Worm (Caenorhabditis elegans) whole organism, L1 larva: Measurements from ENCODE around the gene H03E18.2.

Experiments used
- C34B4.2 ChIP-seq: sonication (generic microtip); optimal IDR thresholded peaks from 2 replicates; lab custom pipeline; 2017; ENCODE audit warnings: mild to moderate bottlenecking, missing genetic modification characterization, missing compliant biosample characterization
- ama-1 ChIP-seq: fragments of 150-350 bp; optimal IDR thresholded peaks from 2 replicates; lab custom pipeline; 2014
- blmp-1 ChIP-seq: fragments of 150-350 bp; optimal IDR thresholded peaks from 2 replicates; lab custom pipeline; 2014; ENCODE audit warnings: missing biosample characterization, missing genetic modification characterization
- ceh-63 ChIP-seq: fragments of 200-800 bp; sonication (Bioruptor generic); optimal IDR thresholded peaks from 2 replicates; lab custom pipeline; 2018; ENCODE audit warnings: mild to moderate bottlenecking, missing genetic modification characterization, missing compliant biosample characterization
- ceh-82 ChIP-seq, 3 experiments: fragments of 150-350 bp in 1 of 3; sonication (generic microtip) in 2 of 3; optimal IDR thresholded peaks; 2 replicates each; lab custom pipeline; 2014 to 2017; ENCODE audit warnings: missing biosample characterization in 3 of 3, missing genetic modification characterization in 3 of 3
- ceh-88 ChIP-seq: fragments of 200-800 bp; sonication (Bioruptor generic); IDR thresholded peaks from 2 replicates; pipeline ENCODE4 v1.3.6; 2022; ENCODE audit warnings: missing genetic modification characterization, missing compliant biosample characterization
- ceh-90 ChIP-seq: sonication (generic microtip); optimal IDR thresholded peaks from 2 replicates; lab custom pipeline; 2016; ENCODE audit warnings: missing genetic modification characterization, missing compliant biosample characterization
- dsc-1 ChIP-seq: sonication (generic microtip); optimal IDR thresholded peaks from 2 replicates; lab custom pipeline; 2016; ENCODE audit warnings: mild to moderate bottlenecking, missing genetic modification characterization, missing compliant biosample characterization
- egl-27 ChIP-seq, 2 experiments: fragments of 150-350 bp in 1 of 2; sonication (generic microtip); optimal IDR thresholded peaks; 3 replicates each; lab custom pipeline; 2017 to 2018; ENCODE audit warnings: missing biosample characterization in 2 of 2, missing genetic modification characterization in 2 of 2, missing genetic modification reagents in 2 of 2
- elt-3 ChIP-seq, 6 experiments: fragments of 150-350 bp in 1 of 6; sonication (generic microtip); optimal IDR thresholded peaks; 2 replicates each; lab custom pipeline; 2017 to 2018; ENCODE audit warnings: missing biosample characterization in 6 of 6, missing genetic modification characterization in 6 of 6, inconsistent platforms in 1 of 6
- fkh-10 ChIP-seq: sonication (generic microtip); optimal IDR thresholded peaks from 2 replicates; lab custom pipeline; 2017; ENCODE audit warnings: missing biosample characterization, missing genetic modification reagents, missing genetic modification characterization
- grh-1 ChIP-seq: fragments of 200-800 bp; sonication (Bioruptor generic); IDR thresholded peaks from 2 replicates; pipeline ENCODE4 v1.3.6; 2022; ENCODE audit warnings: missing genetic modification reagents, missing genetic modification characterization, missing compliant biosample characterization
- hpl-2 ChIP-seq: fragments of 150-350 bp; optimal IDR thresholded peaks from 2 replicates; lab custom pipeline; 2014; ENCODE audit warnings: missing biosample characterization, missing genetic modification reagents, missing genetic modification characterization
- irx-1 ChIP-seq: sonication (generic microtip); optimal IDR thresholded peaks from 2 replicates; lab custom pipeline; 2016; ENCODE audit warnings: missing genetic modification characterization, missing compliant biosample characterization
- isw-1 ChIP-seq: fragments of 200-800 bp; sonication (Bioruptor generic); IDR thresholded peaks from 2 replicates; pipeline ENCODE4 v1.3.6; 2022; ENCODE audit warnings: missing genetic modification characterization, missing compliant biosample characterization
- lin-13 ChIP-seq: fragments of 150-350 bp; optimal IDR thresholded peaks from 2 replicates; lab custom pipeline; 2014; ENCODE audit warnings: missing biosample characterization, missing genetic modification reagents, missing genetic modification characterization
- lin-14 ChIP-seq: fragments of 200-800 bp; sonication (Bioruptor generic); optimal IDR thresholded peaks from 2 replicates; lab custom pipeline; 2018; ENCODE audit warnings: mild to moderate bottlenecking, missing genetic modification characterization, moderate library complexity, missing compliant biosample characterization
- lin-15B ChIP-seq: fragments of 150-350 bp; sonication (generic microtip); optimal IDR thresholded peaks from 3 replicates; lab custom pipeline; 2014; ENCODE audit warnings: missing biosample characterization, missing genetic modification characterization
- lin-35 ChIP-seq, 2 experiments: fragments of 150-350 bp; optimal IDR thresholded peaks; 2 replicates each; lab custom pipeline; 2014; ENCODE audit warnings: missing biosample characterization in 2 of 2, missing genetic modification characterization in 2 of 2, missing genetic modification reagents in 2 of 2
- lir-3 ChIP-seq: sonication (generic microtip); optimal IDR thresholded peaks from 2 replicates; lab custom pipeline; 2016; ENCODE audit warnings: mild to moderate bottlenecking, missing genetic modification characterization, moderate library complexity, missing compliant biosample characterization; ENCODE audit not compliant: poor library complexity
- lsy-2 ChIP-seq, 2 experiments: fragments of 150-350 bp; optimal IDR thresholded peaks; 2 replicates each; lab custom pipeline; 2014; ENCODE audit warnings: missing biosample characterization in 2 of 2, missing genetic modification characterization in 2 of 2
- mab-9 ChIP-seq: fragments of 200-800 bp; sonication (Bioruptor generic); IDR thresholded peaks from 2 replicates; pipeline ENCODE4 v1.3.6; 2022; ENCODE audit warnings: missing genetic modification reagents, missing genetic modification characterization, missing compliant biosample characterization
- nhr-19 ChIP-seq: fragments of 200-800 bp; sonication (Bioruptor generic); conservative IDR thresholded peaks from 2 replicates; pipeline ENCODE4 v1.3.6; 2022; ENCODE audit warnings: missing genetic modification characterization, missing compliant biosample characterization
- nhr-237 ChIP-seq: fragments of 150-350 bp; optimal IDR thresholded peaks from 2 replicates; lab custom pipeline; 2014; ENCODE audit warnings: missing biosample characterization, missing genetic modification characterization
- nhr-47 ChIP-seq: sonication (generic microtip); optimal IDR thresholded peaks from 2 replicates; lab custom pipeline; 2016; ENCODE audit warnings: mild to moderate bottlenecking, missing genetic modification characterization, moderate library complexity, missing compliant biosample characterization
- nhr-71 ChIP-seq: sonication (generic microtip); optimal IDR thresholded peaks from 2 replicates; lab custom pipeline; 2016; ENCODE audit warnings: mild to moderate bottlenecking, missing genetic modification characterization, moderate library complexity, missing compliant biosample characterization
- nhr-76 ChIP-seq: sonication (generic microtip); optimal IDR thresholded peaks from 2 replicates; lab custom pipeline; 2017; ENCODE audit warnings: missing biosample characterization, missing genetic modification characterization
- nhr-85 ChIP-seq: sonication (generic microtip); peaks from one replicate; lab custom pipeline; 2016; ENCODE audit warnings: missing genetic modification characterization, inconsistent platforms, missing compliant biosample characterization
- pag-3 ChIP-seq: sonication (generic microtip); optimal IDR thresholded peaks from 2 replicates; lab custom pipeline; 2017; ENCODE audit warnings: missing genetic modification characterization, mild to moderate bottlenecking, missing compliant biosample characterization, antibody characterized with exemption, borderline replicate concordance; ENCODE audit not compliant: insufficient read depth
- rnt-1 ChIP-seq: sonication (generic microtip); optimal IDR thresholded peaks from 2 replicates; lab custom pipeline; 2016; ENCODE audit warnings: mild to moderate bottlenecking, missing genetic modification characterization, moderate library complexity, missing compliant biosample characterization
- snpc-4 ChIP-seq: fragments of 150-350 bp; optimal IDR thresholded peaks from 2 replicates; lab custom pipeline; 2014; ENCODE audit warnings: missing biosample characterization, missing genetic modification characterization
- snu-23 ChIP-seq: sonication (generic microtip); optimal IDR thresholded peaks from 2 replicates; lab custom pipeline; 2016; ENCODE audit warnings: missing genetic modification characterization, missing compliant biosample characterization
- swsn-7 ChIP-seq: sonication (generic microtip); optimal IDR thresholded peaks from 2 replicates; lab custom pipeline; 2016; ENCODE audit warnings: missing genetic modification characterization, missing compliant biosample characterization
- tbx-2 ChIP-seq: sonication (generic microtip); optimal IDR thresholded peaks from 2 replicates; lab custom pipeline; 2016; ENCODE audit warnings: missing genetic modification characterization, missing compliant biosample characterization
- tlp-1 ChIP-seq: fragments of 150-350 bp; optimal IDR thresholded peaks from 2 replicates; lab custom pipeline; 2014; ENCODE audit warnings: missing biosample characterization, missing genetic modification characterization
- unc-130 ChIP-seq: fragments of 150-350 bp; optimal IDR thresholded peaks from 2 replicates; lab custom pipeline; 2017; ENCODE audit warnings: missing biosample characterization, missing genetic modification characterization, inconsistent platforms
- unc-30 ChIP-seq: sonication (generic microtip); optimal IDR thresholded peaks from 2 replicates; lab custom pipeline; 2017; ENCODE audit warnings: missing biosample characterization, missing genetic modification characterization
- unc-86 ChIP-seq: sonication (generic microtip); optimal IDR thresholded peaks from 2 replicates; lab custom pipeline; 2016; ENCODE audit warnings: missing genetic modification characterization, missing compliant biosample characterization
- unc-98 ChIP-seq: fragments of 200-800 bp; sonication (Bioruptor generic); IDR thresholded peaks from 2 replicates; pipeline ENCODE4 v1.3.6; 2022; ENCODE audit warnings: missing genetic modification characterization, missing compliant biosample characterization
- vab-15 ChIP-seq: sonication (generic microtip); optimal IDR thresholded peaks from 2 replicates; lab custom pipeline; 2017; ENCODE audit warnings: missing genotype, mild to moderate bottlenecking, missing genetic modification characterization, missing compliant biosample characterization
- xbp-1 ChIP-seq: sonication (generic microtip); optimal IDR thresholded peaks from 2 replicates; lab custom pipeline; 2016; ENCODE audit warnings: missing genetic modification characterization, missing compliant biosample characterization
- ztf-4 ChIP-seq: fragments of 150-350 bp; optimal IDR thresholded peaks from 2 replicates; lab custom pipeline; 2014; ENCODE audit warnings: missing biosample characterization, missing genetic modification characterization

H03E18.2 gene

DNA sequence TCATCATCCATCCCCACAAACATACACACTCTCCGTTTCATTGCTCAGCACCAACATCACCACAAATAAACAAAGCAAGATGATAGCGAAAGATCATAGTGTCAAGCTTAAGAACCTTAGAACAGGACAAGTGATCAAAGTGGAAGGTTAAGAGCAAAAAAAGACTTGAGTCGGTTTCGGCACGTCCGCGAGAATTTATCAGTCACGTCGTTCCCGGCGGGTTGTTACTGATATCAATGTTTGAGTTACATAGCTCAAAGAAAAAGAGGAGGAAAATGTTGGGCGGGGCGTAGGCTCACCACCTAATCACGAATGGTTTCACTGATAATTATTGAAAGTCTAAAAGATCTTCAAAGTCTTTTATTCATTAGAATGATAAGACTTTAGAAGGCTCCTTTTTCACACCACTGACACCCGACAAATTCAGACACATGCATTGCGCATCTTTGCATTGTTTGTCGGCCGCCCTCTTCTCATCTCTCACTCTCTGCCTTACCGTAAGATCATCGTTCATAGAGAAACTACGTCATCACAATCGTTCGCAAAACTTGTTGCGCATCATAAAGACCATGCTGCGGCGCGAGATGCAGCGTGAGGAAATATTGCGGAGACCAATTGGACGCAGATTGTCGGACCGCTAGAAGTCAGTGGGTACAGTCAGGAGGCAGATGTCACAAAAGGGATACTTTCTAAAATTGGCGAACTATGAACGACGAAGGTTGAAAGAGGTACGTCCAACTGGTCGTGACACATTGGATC lies 43.1 kb downstream of the H03E18.2 start (continued):
- TF ChIP-seq swsn-7 (peak; percentile 67), lir-3 (peak; percentile 46), blmp-1 (tag; lab: Kevin White, UChicago) (peak; percentile 95), snu-23 (GFP tag; lab: Kevin White, UChicago) (peak; percentile 91), elt-3 (tag; optimal IDR thresholded peaks at IDR 0.05; lab: Kevin White, UChicago) (peak; percentile 42 to 94 (median 75)), lin-14 (GFP tag; lab: Kevin White, UChicago) (peak; percentile 96)

DNA sequence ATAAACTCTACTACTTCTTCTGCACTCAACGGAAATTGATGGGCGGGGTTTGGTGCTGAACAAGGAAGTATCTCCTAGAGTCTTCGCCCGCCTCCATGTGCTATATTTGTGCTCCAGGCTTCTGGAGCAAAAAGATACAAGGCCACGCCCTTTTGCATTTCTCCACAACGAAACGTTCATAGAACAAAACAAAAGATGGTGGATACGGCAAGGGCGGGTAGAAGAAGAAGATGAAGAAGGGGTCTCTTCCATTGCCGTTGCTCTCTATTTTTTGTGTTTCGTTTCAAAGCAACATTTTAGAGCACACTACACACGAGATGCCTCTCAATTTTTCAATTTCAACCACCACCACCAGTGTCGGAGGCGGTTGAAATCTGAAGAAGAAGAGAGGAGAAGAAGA lies 44.0 kb downstream of the H03E18.2 start:
- TF ChIP-seq rnt-1 (tag; lab: Kevin White, UChicago) (peak; percentile 8), unc-86 (tag; lab: Kevin White, UChicago) (peak; percentile 20), tlp-1 (tag; lab: Kevin White, UChicago) (no peak), ceh-88 (no peak), fkh-10 (GFP tag; lab: Kevin White, UChicago) (peak; percentile 88), lin-15B (tag; lab: Kevin White, UChicago) (no peak), ceh-82 (tag; optimal IDR thresholded peaks at IDR 0.05; lab: Kevin White, UChicago) (peak in 1 of 3 experiments; percentile 4), nhr-19 (GFP tag; lab: Robert Waterston, UW) (0 out of 2 replicates have a peak, but pooled peaks have one; percentile 6), isw-1 (GFP tag; lab: Robert Waterston, UW) (no peak), ztf-4 (tag; lab: Kevin White, UChicago) (no peak), snu-23 (GFP tag; lab: Kevin White, UChicago) (peak; percentile 3), swsn-7 (peak; percentile 26), nhr-85 (tag; lab: Kevin White, UChicago) (peak; percentile 52), lin-14 (GFP tag; lab: Kevin White, UChicago) (peak; percentile 83), nhr-47 (tag; lab: Kevin White, UChicago) (peak; percentile 17), dsc-1 (tag; lab: Kevin White, UChicago) (peak; percentile 5), nhr-71 (tag; lab: Kevin White, UChicago) (peak; percentile 60), tbx-2 (tag; lab: Kevin White, UChicago) (peak; percentile 57)

DNA sequence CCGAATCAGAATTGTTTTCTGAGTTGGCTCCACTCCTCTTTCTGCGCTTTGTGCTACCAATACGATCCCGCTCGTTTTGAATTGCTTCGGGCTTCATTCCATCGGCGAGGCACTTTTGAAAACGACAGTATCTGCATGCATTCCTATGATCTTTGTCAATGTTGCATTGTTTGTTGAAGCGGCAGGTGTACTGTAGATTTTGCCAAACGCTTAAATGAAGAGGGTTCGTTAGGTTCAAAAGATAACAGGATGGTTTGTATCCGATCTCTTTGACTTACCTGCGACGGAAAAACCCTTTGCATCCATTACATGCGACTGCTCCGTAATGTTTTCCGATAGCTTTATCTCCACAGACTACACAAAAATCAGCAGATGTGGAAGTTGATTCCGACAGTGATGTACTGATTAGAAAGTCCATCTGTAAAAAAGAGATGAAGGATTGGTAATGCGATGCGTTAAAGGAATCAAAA lies 44.5 kb downstream of the H03E18.2 start, which contains the start of gene nhr-14:
Gene nhr-14, minus strand, starts transcription at position 420 of the 470 bp plus-strand sequence.
- TF ChIP-seq hpl-2 (GFP tag; lab: Kevin White, UChicago) (no peak), mab-9 (no peak), ama-1 (lab: Kevin White, UChicago) (no peak), nhr-71 (tag; lab: Kevin White, UChicago) (no peak), blmp-1 (tag; lab: Kevin White, UChicago) (peak; percentile 54), ceh-90 (tag; lab: Kevin White, UChicago) (no peak), irx-1 (tag; lab: Kevin White, UChicago) (no peak)

DNA sequence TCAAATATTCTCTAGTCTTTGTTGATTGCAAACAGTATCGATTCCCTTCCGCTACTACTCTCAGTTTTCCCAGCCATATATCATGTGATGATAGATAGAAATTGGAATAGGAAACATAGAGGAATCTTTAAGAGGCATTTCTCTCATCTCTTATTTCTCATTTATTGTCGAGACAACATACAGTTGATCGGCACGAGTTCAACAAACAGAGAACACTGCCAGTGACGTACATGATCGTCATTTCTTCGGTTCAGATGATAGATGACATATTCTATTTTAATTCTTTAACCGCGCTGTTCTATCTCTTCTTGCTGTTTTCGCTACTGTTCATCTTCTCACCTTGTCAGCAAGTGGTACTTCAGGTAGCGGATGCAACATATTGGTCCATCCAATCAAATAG lies 45.2 kb downstream of the H03E18.2 start:
- TF ChIP-seq unc-98 (GFP tag; lab: Robert Waterston, UW): no peak
- peak; percentile 42 to 99 (median 88) for TF ChIP-seq elt-3 (tag; optimal IDR thresholded peaks at IDR 0.05; lab: Kevin White, UChicago)
- 0 out of 2 replicates have a peak, but pooled peaks have one; percentile 7 for TF ChIP-seq ceh-88
- peak; percentile 81 for TF ChIP-seq grh-1
- peak in 1 of 2 experiments; percentile 78 for TF ChIP-seq lin-35 (GFP tag; optimal IDR thresholded peaks at IDR 0.05; lab: Kevin White, UChicago)
- no peak for TF ChIP-seq pag-3 (tag; lab: Kevin White, UChicago)
- TF ChIP-seq nhr-237 (tag; lab: Kevin White, UChicago): peak; percentile 44
- no peak for TF ChIP-seq snpc-4 (tag; lab: Kevin White, UChicago)
- TF ChIP-seq nhr-85 (tag; lab: Kevin White, UChicago): peak; percentile 100
- peak; percentile 43 for TF ChIP-seq irx-1 (tag; lab: Kevin White, UChicago)
- peak; percentile 46 to 78 for TF ChIP-seq lsy-2 (tag; optimal IDR thresholded peaks at IDR 0.05; lab: Kevin White, UChicago)
- TF ChIP-seq ceh-63 (GFP tag; lab: Kevin White, UChicago): no peak
- no peak for TF ChIP-seq swsn-7
- TF ChIP-seq unc-30 (tag; lab: Kevin White, UChicago): no peak
- TF ChIP-seq lir-3: peak; percentile 63
- TF ChIP-seq nhr-19 (GFP tag; lab: Robert Waterston, UW): peak; percentile 82
- TF ChIP-seq lin-13 (GFP tag; lab: Kevin White, UChicago): peak; percentile 1
- peak; percentile 90 for TF ChIP-seq lin-14 (GFP tag; lab: Kevin White, UChicago)
- TF ChIP-seq C34B4.2: no peak
- peak; percentile 87 for TF ChIP-seq snu-23 (GFP tag; lab: Kevin White, UChicago)
- no peak for TF ChIP-seq nhr-76 (tag; lab: Kevin White, UChicago)
- peak; percentile 93 for TF ChIP-seq unc-130 (tag; lab: Kevin White, UChicago)
- TF ChIP-seq ztf-4 (tag; lab: Kevin White, UChicago): peak; percentile 65
- peak; percentile 42 for TF ChIP-seq vab-15 (tag; lab: Kevin White, UChicago)
- TF ChIP-seq xbp-1 (tag; lab: Kevin White, UChicago): peak; percentile 13
- TF ChIP-seq nhr-47 (tag; lab: Kevin White, UChicago): peak; percentile 62
- peak; percentile 85 for TF ChIP-seq tbx-2 (tag; lab: Kevin White, UChicago)
- peak in 1 of 2 experiments; percentile 61 for TF ChIP-seq egl-27 (tag; optimal IDR thresholded peaks at IDR 0.05; lab: Kevin White, UChicago)
